Worm (Caenorhabditis elegans) whole organism, L1 larva: Measurements from ENCODE around the gene ZK792.5.
A peak's percentile ranks its signal among the peaks of the same experiment; 100 is the strongest.

Experiments used
- C34B4.2 ChIP-seq: sonication (generic microtip); optimal IDR thresholded peaks from 2 replicates; lab custom pipeline; 2017; ENCODE audit warnings: mild to moderate bottlenecking, missing genetic modification characterization, missing compliant biosample characterization
- F16B12.6 ChIP-seq: fragments of 150-350 bp; optimal IDR thresholded peaks from 2 replicates; lab custom pipeline; 2014; ENCODE audit warnings: missing biosample characterization, missing genetic modification characterization
- Y116A8C.19 ChIP-seq: sonication (generic microtip); optimal IDR thresholded peaks from 2 replicates; lab custom pipeline; 2016; ENCODE audit warnings: missing compliant biosample characterization, missing genetic modification characterization, borderline replicate concordance
- ama-1 ChIP-seq: fragments of 150-350 bp; optimal IDR thresholded peaks from 2 replicates; lab custom pipeline; 2014
- blmp-1 ChIP-seq: fragments of 150-350 bp; optimal IDR thresholded peaks from 2 replicates; lab custom pipeline; 2014; ENCODE audit warnings: missing biosample characterization, missing genetic modification characterization
- ceh-63 ChIP-seq: fragments of 200-800 bp; sonication (Bioruptor generic); optimal IDR thresholded peaks from 2 replicates; lab custom pipeline; 2018; ENCODE audit warnings: mild to moderate bottlenecking, missing genetic modification characterization, missing compliant biosample characterization
- ceh-82 ChIP-seq, 3 experiments: fragments of 150-350 bp in 1 of 3; sonication (generic microtip) in 2 of 3; optimal IDR thresholded peaks; 2 replicates each; lab custom pipeline; 2014 to 2017; ENCODE audit warnings: missing biosample characterization in 3 of 3, missing genetic modification characterization in 3 of 3
- ces-1 ChIP-seq: fragments of 150-350 bp; optimal IDR thresholded peaks from 2 replicates; lab custom pipeline; 2014; ENCODE audit warnings: missing biosample characterization, missing genetic modification reagents, missing genetic modification characterization
- dpl-1 ChIP-seq, 3 experiments: fragments of 150-350 bp in 2 of 3; sonication (generic microtip) in 1 of 3; optimal IDR thresholded peaks; 2 replicates each; lab custom pipeline; 2014 to 2017; ENCODE audit warnings: missing biosample characterization in 3 of 3, missing genetic modification characterization in 3 of 3, missing genetic modification reagents in 3 of 3
- egl-13 ChIP-seq: sonication (generic microtip); optimal IDR thresholded peaks from 2 replicates; lab custom pipeline; 2016; ENCODE audit warnings: missing genotype, missing genetic modification reagents, missing genetic modification characterization, missing compliant biosample characterization
- ets-5 ChIP-seq: fragments of 200-800 bp; sonication (Bioruptor generic); IDR thresholded peaks from 2 replicates; pipeline ENCODE4 v1.3.6; 2022; ENCODE audit warnings: missing genetic modification characterization, missing compliant biosample characterization
- fos-1 ChIP-seq: fragments of 150-350 bp; optimal IDR thresholded peaks from 2 replicates; lab custom pipeline; 2014; ENCODE audit warnings: missing biosample characterization, missing genetic modification characterization
- lin-13 ChIP-seq: fragments of 150-350 bp; optimal IDR thresholded peaks from 2 replicates; lab custom pipeline; 2014; ENCODE audit warnings: missing biosample characterization, missing genetic modification reagents, missing genetic modification characterization
- lin-14 ChIP-seq: fragments of 200-800 bp; sonication (Bioruptor generic); optimal IDR thresholded peaks from 2 replicates; lab custom pipeline; 2018; ENCODE audit warnings: mild to moderate bottlenecking, missing genetic modification characterization, moderate library complexity, missing compliant biosample characterization
- lin-15B ChIP-seq: fragments of 150-350 bp; sonication (generic microtip); optimal IDR thresholded peaks from 3 replicates; lab custom pipeline; 2014; ENCODE audit warnings: missing biosample characterization, missing genetic modification characterization
- lin-35 ChIP-seq, 2 experiments: fragments of 150-350 bp; optimal IDR thresholded peaks; 2 replicates each; lab custom pipeline; 2014; ENCODE audit warnings: missing biosample characterization in 2 of 2, missing genetic modification characterization in 2 of 2, missing genetic modification reagents in 2 of 2
- lsy-2 ChIP-seq, 2 experiments: fragments of 150-350 bp; optimal IDR thresholded peaks; 2 replicates each; lab custom pipeline; 2014; ENCODE audit warnings: missing biosample characterization in 2 of 2, missing genetic modification characterization in 2 of 2
- mef-2 ChIP-seq: fragments of 150-350 bp; optimal IDR thresholded peaks from 2 replicates; lab custom pipeline; 2014; ENCODE audit warnings: missing biosample characterization, missing genetic modification characterization
- mep-1 ChIP-seq: fragments of 150-350 bp; optimal IDR thresholded peaks from 2 replicates; lab custom pipeline; 2014; ENCODE audit warnings: missing biosample characterization, missing genetic modification characterization
- nhr-11 ChIP-seq: fragments of 150-350 bp; optimal IDR thresholded peaks from 2 replicates; lab custom pipeline; 2014; ENCODE audit warnings: missing biosample characterization, missing genetic modification characterization
- nhr-19 ChIP-seq: fragments of 200-800 bp; sonication (Bioruptor generic); conservative IDR thresholded peaks from 2 replicates; pipeline ENCODE4 v1.3.6; 2022; ENCODE audit warnings: missing genetic modification characterization, missing compliant biosample characterization
- nhr-20 ChIP-seq: sonication (generic microtip); optimal IDR thresholded peaks from 2 replicates; lab custom pipeline; 2016; ENCODE audit warnings: mild to moderate bottlenecking, missing genetic modification characterization, missing compliant biosample characterization
- nhr-237 ChIP-seq: fragments of 150-350 bp; optimal IDR thresholded peaks from 2 replicates; lab custom pipeline; 2014; ENCODE audit warnings: missing biosample characterization, missing genetic modification characterization
- nhr-28 ChIP-seq: fragments of 150-350 bp; optimal IDR thresholded peaks from 2 replicates; lab custom pipeline; 2014; ENCODE audit warnings: missing biosample characterization, missing genetic modification characterization
- nhr-71 ChIP-seq: sonication (generic microtip); optimal IDR thresholded peaks from 2 replicates; lab custom pipeline; 2016; ENCODE audit warnings: mild to moderate bottlenecking, missing genetic modification characterization, moderate library complexity, missing compliant biosample characterization
- nhr-90 ChIP-seq: sonication (generic microtip); optimal IDR thresholded peaks from 2 replicates; lab custom pipeline; 2016; ENCODE audit warnings: mild to moderate bottlenecking, missing genetic modification characterization, missing compliant biosample characterization; ENCODE audit not compliant: poor library complexity
- rnt-1 ChIP-seq: sonication (generic microtip); optimal IDR thresholded peaks from 2 replicates; lab custom pipeline; 2016; ENCODE audit warnings: mild to moderate bottlenecking, missing genetic modification characterization, moderate library complexity, missing compliant biosample characterization
- snpc-4 ChIP-seq: fragments of 150-350 bp; optimal IDR thresholded peaks from 2 replicates; lab custom pipeline; 2014; ENCODE audit warnings: missing biosample characterization, missing genetic modification characterization
- snu-23 ChIP-seq: sonication (generic microtip); optimal IDR thresholded peaks from 2 replicates; lab custom pipeline; 2016; ENCODE audit warnings: missing genetic modification characterization, missing compliant biosample characterization
- tlp-1 ChIP-seq: fragments of 150-350 bp; optimal IDR thresholded peaks from 2 replicates; lab custom pipeline; 2014; ENCODE audit warnings: missing biosample characterization, missing genetic modification characterization
- unc-130 ChIP-seq: fragments of 150-350 bp; optimal IDR thresholded peaks from 2 replicates; lab custom pipeline; 2017; ENCODE audit warnings: missing biosample characterization, missing genetic modification characterization, inconsistent platforms
- unc-86 ChIP-seq: sonication (generic microtip); optimal IDR thresholded peaks from 2 replicates; lab custom pipeline; 2016; ENCODE audit warnings: missing genetic modification characterization, missing compliant biosample characterization
- vab-15 ChIP-seq: sonication (generic microtip); optimal IDR thresholded peaks from 2 replicates; lab custom pipeline; 2017; ENCODE audit warnings: missing genotype, mild to moderate bottlenecking, missing genetic modification characterization, missing compliant biosample characterization

Gene ZK792.5

ce11 chrIV:11651965-11652453, 35.9 kb downstream of the ZK792.5 start, which contains the start of the genes acl-3 and ndub-6:
TSS of gene acl-3 (minus strand) at chrIV:11652023.
TSS of gene ndub-6 (plus strand) at chrIV:11652403.
- no peak for TF ChIP-seq mef-2
- peak in 1 of 2 experiments; percentile 11 for TF ChIP-seq lin-35 (GFP tag; optimal IDR thresholded peaks at IDR 0.05; lab: Kevin White, UChicago)
- peak in 1 of 3 experiments; percentile 11 for TF ChIP-seq dpl-1 (GFP tag; optimal IDR thresholded peaks at IDR 0.05; lab: Kevin White, UChicago)
- peak in 1 of 2 experiments; percentile 24 for TF ChIP-seq lsy-2 (tag; optimal IDR thresholded peaks at IDR 0.05; lab: Kevin White, UChicago)
- peak; percentile 20 for TF ChIP-seq snu-23 (GFP tag; lab: Kevin White, UChicago)

ce11 chrIV:11650344-11650743, 37.6 kb downstream of the ZK792.5 start:
- TF ChIP-seq lin-13 (GFP tag; lab: Kevin White, UChicago) (no peak), lin-35 (GFP tag; optimal IDR thresholded peaks at IDR 0.05; lab: Kevin White, UChicago) (no peak), blmp-1 (no peak), nhr-237 (tag; lab: Kevin White, UChicago) (no peak), fos-1 (no peak), snpc-4 (tag; lab: Kevin White, UChicago) (no peak), tlp-1 (tag; lab: Kevin White, UChicago) (no peak), lin-15B (tag; lab: Kevin White, UChicago) (no peak)

ce11 chrIV:11649031-11649430, 38.9 kb downstream of the ZK792.5 start, which contains the start of gene ZK809.8:
TSS of gene ZK809.8 (minus strand) at chrIV:11649064.
- TF ChIP-seq egl-13 (tag; lab: Kevin White, UChicago) = no peak
- TF ChIP-seq fos-1 = no peak
- TF ChIP-seq ets-5 (GFP tag; lab: Robert Waterston, UW) = no peak
- peak; percentile 41 for TF ChIP-seq rnt-1
- TF ChIP-seq ama-1 (lab: Kevin White, UChicago) = no peak
- TF ChIP-seq nhr-11 (tag; lab: Kevin White, UChicago) = no peak
- TF ChIP-seq unc-86 (tag; lab: Kevin White, UChicago) = no peak
- TF ChIP-seq lsy-2 (tag; optimal IDR thresholded peaks at IDR 0.05; lab: Kevin White, UChicago) = peak in 1 of 2 experiments; percentile 42
- peak; percentile 33 for TF ChIP-seq snu-23 (GFP tag; lab: Kevin White, UChicago)
- peak; percentile 67 for TF ChIP-seq lin-14 (GFP tag; lab: Kevin White, UChicago)
- no peak for TF ChIP-seq F16B12.6 (tag; lab: Kevin White, UChicago)
- TF ChIP-seq unc-130 (tag; lab: Kevin White, UChicago) = peak; percentile 6
- TF ChIP-seq Y116A8C.19 (tag; lab: Kevin White, UChicago) = no peak
- no peak for TF ChIP-seq ceh-63
- TF ChIP-seq nhr-90 (tag; lab: Kevin White, UChicago) = no peak
- TF ChIP-seq nhr-28 (tag; lab: Kevin White, UChicago) = no peak
- TF ChIP-seq nhr-71 (tag; lab: Kevin White, UChicago) = peak; percentile 82
- TF ChIP-seq ces-1 = no peak
- TF ChIP-seq nhr-19 = peak; percentile 31; the same call in 1 of the 2 replicates
- TF ChIP-seq nhr-20 (tag; lab: Kevin White, UChicago) = peak; percentile 6
- no peak for TF ChIP-seq mep-1 (tag; lab: Kevin White, UChicago)
- TF ChIP-seq C34B4.2 = no peak

- TF ChIP-seq vab-15 (tag; lab: Kevin White, UChicago) = no peak
- peak; percentile 1 for TF ChIP-seq nhr-20 (tag; lab: Kevin White, UChicago)
- TF ChIP-seq unc-130 (tag; lab: Kevin White, UChicago) = peak; percentile 1
- no peak for TF ChIP-seq ets-5 (GFP tag; lab: Robert Waterston, UW)
- TF ChIP-seq nhr-71 (tag; lab: Kevin White, UChicago) = peak; percentile 64
- no peak for TF ChIP-seq nhr-11 (tag; lab: Kevin White, UChicago)
- TF ChIP-seq snu-23 (GFP tag; lab: Kevin White, UChicago) = peak; percentile 21
- peak; percentile 52 for TF ChIP-seq rnt-1
- no peak for TF ChIP-seq ceh-82 (tag; optimal IDR thresholded peaks at IDR 0.05; lab: Kevin White, UChicago)
- TF ChIP-seq lin-14 (GFP tag; lab: Kevin White, UChicago) = peak; percentile 40
- peak in 1 of 2 experiments; percentile 35 for TF ChIP-seq lsy-2 (tag; optimal IDR thresholded peaks at IDR 0.05; lab: Kevin White, UChicago)
- TF ChIP-seq nhr-19 = peak; percentile 34
Observed at ce11 chrIV:11646908-11647307, 41.0 kb downstream of the ZK792.5 start.
